Worm (Caenorhabditis elegans) whole organism, L3 larva: ENCODE results near the gene B0563.10.

ENCODE experiments used
- R02D3.7 ChIP-seq: fragments of 150-350 bp; optimal IDR thresholded peaks from 2 replicates; lab custom pipeline; 2014; ENCODE audit warnings: missing biosample characterization, missing genetic modification characterization
- ama-1 ChIP-seq: fragments of 150-350 bp; optimal IDR thresholded peaks from 2 replicates; lab custom pipeline; 2018
- ceh-16 ChIP-seq: sonication (generic microtip); optimal IDR thresholded peaks from 2 replicates; lab custom pipeline; 2017; ENCODE audit warnings: missing biosample characterization, missing genetic modification characterization
- ceh-9 ChIP-seq: sonication (generic microtip); optimal IDR thresholded peaks from 2 replicates; lab custom pipeline; 2018; ENCODE audit warnings: missing biosample characterization, missing genetic modification characterization
- elt-2 ChIP-seq: sonication (generic microtip); optimal IDR thresholded peaks from 2 replicates; lab custom pipeline; 2016; ENCODE audit warnings: missing genetic modification reagents, mild to moderate bottlenecking, missing genetic modification characterization, missing compliant biosample characterization
- elt-3 ChIP-seq, 3 experiments: fragments of 150-350 bp in 1 of 3; sonication (generic microtip) in 2 of 3; optimal IDR thresholded peaks; 2 replicates in 2 of 3; 4 replicates in 1 of 3; lab custom pipeline; 2014 to 2017; ENCODE audit warnings: missing biosample characterization in 3 of 3, missing genetic modification characterization in 3 of 3
- eor-1 ChIP-seq, 2 experiments: fragments of 150-350 bp; optimal IDR thresholded peaks; 2 replicates each; lab custom pipeline; 2014 to 2018; ENCODE audit warnings: missing biosample characterization in 2 of 2, missing genetic modification characterization in 2 of 2
- fkh-10 ChIP-seq: sonication (generic microtip); optimal IDR thresholded peaks from 2 replicates; lab custom pipeline; 2017; ENCODE audit warnings: missing biosample characterization, missing genetic modification reagents, missing genetic modification characterization
- fkh-2 ChIP-seq: fragments of 150-350 bp; optimal IDR thresholded peaks from 2 replicates; lab custom pipeline; 2014; ENCODE audit warnings: missing biosample characterization, missing genetic modification reagents, missing genetic modification characterization
- fos-1 ChIP-seq: fragments of 150-350 bp; optimal IDR thresholded peaks from 2 replicates; lab custom pipeline; 2014; ENCODE audit warnings: missing biosample characterization, missing genetic modification characterization
- hmg-11 ChIP-seq: sonication (generic microtip); optimal IDR thresholded peaks from 2 replicates; lab custom pipeline; 2016; ENCODE audit warnings: missing genetic modification characterization, missing compliant biosample characterization
- jun-1 ChIP-seq: fragments of 150-350 bp; optimal IDR thresholded peaks from 2 replicates; lab custom pipeline; 2014; ENCODE audit warnings: missing biosample characterization, missing genetic modification reagents, missing genetic modification characterization
- lin-39 ChIP-seq: fragments of 150-350 bp; optimal IDR thresholded peaks from 2 replicates; lab custom pipeline; 2018; ENCODE audit warnings: missing biosample characterization, missing genetic modification reagents, missing genetic modification characterization
- lsy-12 ChIP-seq: sonication (generic microtip); optimal IDR thresholded peaks from 2 replicates; lab custom pipeline; 2016; ENCODE audit warnings: mild to moderate bottlenecking, missing genetic modification characterization, missing compliant biosample characterization
- mml-1 ChIP-seq: fragments of 150-350 bp; sonication (generic microtip); optimal IDR thresholded peaks from 3 replicates; lab custom pipeline; 2014; ENCODE audit warnings: missing biosample characterization, missing genetic modification characterization
- nfya-1 ChIP-seq: sonication (generic microtip); optimal IDR thresholded peaks from 2 replicates; lab custom pipeline; 2017; ENCODE audit warnings: missing genetic modification characterization, mild to moderate bottlenecking, missing compliant biosample characterization, antibody characterized with exemption, moderate library complexity; ENCODE audit not compliant: insufficient read depth
- nhr-11 ChIP-seq: fragments of 150-350 bp; optimal IDR thresholded peaks from 2 replicates; lab custom pipeline; 2014; ENCODE audit warnings: missing biosample characterization, missing genetic modification characterization
- nhr-12 ChIP-seq: fragments of 150-350 bp; optimal IDR thresholded peaks from 2 replicates; lab custom pipeline; 2014; ENCODE audit warnings: missing biosample characterization, missing genetic modification characterization
- nhr-23 ChIP-seq: fragments of 150-350 bp; optimal IDR thresholded peaks from 2 replicates; lab custom pipeline; 2014; ENCODE audit warnings: missing biosample characterization, missing genetic modification reagents, missing genetic modification characterization
- nhr-237 ChIP-seq: fragments of 150-350 bp; optimal IDR thresholded peaks from 2 replicates; lab custom pipeline; 2014; ENCODE audit warnings: missing biosample characterization, missing genetic modification characterization
- nhr-25 ChIP-seq: sonication (generic microtip); optimal IDR thresholded peaks from 2 replicates; lab custom pipeline; 2017; ENCODE audit warnings: missing biosample characterization, missing genetic modification characterization
- nhr-28 ChIP-seq: fragments of 150-350 bp; optimal IDR thresholded peaks from 2 replicates; lab custom pipeline; 2014; ENCODE audit warnings: missing biosample characterization, missing genetic modification characterization
- nhr-43 ChIP-seq: sonication (generic microtip); optimal IDR thresholded peaks from 2 replicates; lab custom pipeline; 2016; ENCODE audit warnings: mild to moderate bottlenecking, missing genetic modification characterization, missing compliant biosample characterization; ENCODE audit not compliant: poor library complexity, severe bottlenecking
- nhr-67 ChIP-seq: fragments of 150-350 bp; optimal IDR thresholded peaks from 2 replicates; lab custom pipeline; 2014; ENCODE audit warnings: missing biosample characterization, missing genetic modification characterization
- nhr-77 ChIP-seq: fragments of 150-350 bp; optimal IDR thresholded peaks from 2 replicates; lab custom pipeline; 2014; ENCODE audit warnings: missing biosample characterization, missing genetic modification characterization
- pha-4 ChIP-seq: fragments of 150-350 bp; optimal IDR thresholded peaks from 2 replicates; lab custom pipeline; 2014; ENCODE audit warnings: missing biosample characterization, missing genetic modification reagents, missing genetic modification characterization
- sea-2 ChIP-seq: fragments of 150-350 bp; sonication (generic microtip); optimal IDR thresholded peaks from 4 replicates; lab custom pipeline; 2014; ENCODE audit warnings: missing biosample characterization, missing genetic modification reagents, missing genetic modification characterization
- skn-1 ChIP-seq: fragments of 150-350 bp; optimal IDR thresholded peaks from 2 replicates; lab custom pipeline; 2014; ENCODE audit warnings: missing biosample characterization, missing genetic modification characterization
- tbx-2 ChIP-seq: sonication (generic microtip); optimal IDR thresholded peaks from 2 replicates; lab custom pipeline; 2016; ENCODE audit warnings: mild to moderate bottlenecking, missing genetic modification characterization, missing compliant biosample characterization
- unc-39 ChIP-seq: sonication (generic microtip); optimal IDR thresholded peaks from 4 replicates; lab custom pipeline; 2017; ENCODE audit warnings: missing biosample characterization, missing genetic modification characterization
- unc-62 ChIP-seq: fragments of 150-350 bp; sonication (generic microtip); optimal IDR thresholded peaks from 4 replicates; lab custom pipeline; 2014; ENCODE audit warnings: missing biosample characterization, missing genetic modification reagents, missing genetic modification characterization
- zag-1 ChIP-seq: fragments of 150-350 bp; optimal IDR thresholded peaks from 2 replicates; lab custom pipeline; 2014; ENCODE audit warnings: missing biosample characterization, missing genetic modification characterization
- ztf-11 ChIP-seq: fragments of 150-350 bp; optimal IDR thresholded peaks from 2 replicates; lab custom pipeline; 2014; ENCODE audit warnings: missing biosample characterization, missing genetic modification characterization
- ztf-4 ChIP-seq: fragments of 150-350 bp; optimal IDR thresholded peaks from 2 replicates; lab custom pipeline; 2014; ENCODE audit warnings: missing biosample characterization, missing genetic modification characterization

B0563.10 gene

ce11 chrX:9208933-9209332 is 41.9 kb upstream of the B0563.10 start:
- TF ChIP-seq nhr-67 (tag; lab: Kevin White, UChicago) (no peak), tbx-2 (tag; lab: Kevin White, UChicago) (no peak), ama-1 (lab: Kevin White, UChicago) (no peak), nhr-23 (tag; lab: Kevin White, UChicago) (no peak), ztf-11 (tag; lab: Kevin White, UChicago) (no peak), R02D3.7 (no peak), ceh-16 (no peak), sea-2 (GFP tag; lab: Kevin White, UChicago) (no peak), nfya-1 (tag; lab: Kevin White, UChicago) (no peak), nhr-28 (tag; lab: Kevin White, UChicago) (no peak), nhr-237 (tag; lab: Kevin White, UChicago) (no peak), lin-39 (no peak), nhr-43 (tag; lab: Kevin White, UChicago) (no peak), fos-1 (tag; lab: Kevin White, UChicago) (no peak), eor-1 (tag; optimal IDR thresholded peaks at IDR 0.05; lab: Kevin White, UChicago) (no peak)

- TF ChIP-seq nfya-1 (tag; lab: Kevin White, UChicago) (no peak), nhr-12 (no peak), elt-3 (tag; optimal IDR thresholded peaks at IDR 0.05; lab: Kevin White, UChicago) (no peak), fkh-2 (tag; lab: Kevin White, UChicago) (no peak), ceh-9 (tag; lab: Kevin White, UChicago) (no peak), hmg-11 (tag; lab: Kevin White, UChicago) (no peak), elt-2 (tag; lab: Kevin White, UChicago) (peak; percentile 48), jun-1 (tag; lab: Kevin White, UChicago) (no peak), pha-4 (tag; lab: Kevin White, UChicago) (peak; percentile 28), mml-1 (tag; lab: Kevin White, UChicago) (no peak), ceh-16 (no peak), ztf-4 (tag; lab: Kevin White, UChicago) (no peak), lin-39 (no peak)
- TF ChIP-seq, all 47 proteins: peak for 2
Measured at ce11 chrX:9208492-9208891, 41.4 kb upstream of the B0563.10 start.

DNA sequence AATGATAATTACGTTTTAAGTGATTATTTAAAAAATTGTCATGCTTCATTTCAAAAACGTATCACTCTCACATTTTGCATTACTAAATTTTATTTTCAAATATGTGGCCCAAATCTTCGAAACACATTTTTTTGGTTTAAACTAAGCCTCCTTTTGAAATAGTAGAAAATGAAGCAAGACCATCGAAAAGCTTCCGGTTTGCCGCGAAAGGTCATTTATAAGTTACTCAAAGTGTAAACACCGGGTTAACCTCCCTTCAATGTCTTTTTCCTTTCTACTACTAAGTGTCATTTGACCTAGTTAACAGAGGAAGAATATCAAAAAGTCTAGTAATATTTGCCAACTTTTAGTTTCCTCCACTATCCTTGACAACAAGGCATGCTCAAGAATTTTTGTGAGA is 39.7 kb upstream of the B0563.10 start:
- no peak for TF ChIP-seq skn-1 (tag; lab: Kevin White, UChicago)
- TF ChIP-seq nhr-43 (tag; lab: Kevin White, UChicago), result no peak
- no peak for TF ChIP-seq sea-2 (GFP tag; lab: Kevin White, UChicago)
- TF ChIP-seq pha-4 (tag; lab: Kevin White, UChicago), result no peak
- no peak for TF ChIP-seq unc-62 (GFP tag; lab: Kevin White, UChicago)
- no peak for TF ChIP-seq R02D3.7
- TF ChIP-seq nhr-237 (tag; lab: Kevin White, UChicago), result no peak

ce11 chrX:9204986-9205385 is 37.9 kb upstream of the B0563.10 start:
- no peak for TF ChIP-seq ztf-11 (tag; lab: Kevin White, UChicago)
- TF ChIP-seq nhr-43 (tag; lab: Kevin White, UChicago), result no peak
- TF ChIP-seq sea-2 (GFP tag; lab: Kevin White, UChicago), result no peak
- no peak for TF ChIP-seq ama-1 (lab: Kevin White, UChicago)
- TF ChIP-seq zag-1 (tag; lab: Kevin White, UChicago), result no peak
- no peak for TF ChIP-seq nhr-28 (tag; lab: Kevin White, UChicago)
- TF ChIP-seq ceh-16, result no peak
- no peak for TF ChIP-seq skn-1 (tag; lab: Kevin White, UChicago)
- TF ChIP-seq fkh-10, result no peak
- no peak for TF ChIP-seq nfya-1 (tag; lab: Kevin White, UChicago)
- TF ChIP-seq nhr-11 (tag; lab: Kevin White, UChicago), result no peak
- no peak for TF ChIP-seq nhr-67 (tag; lab: Kevin White, UChicago)
- no peak for TF ChIP-seq lsy-12
- TF ChIP-seq nhr-77 (tag; lab: Kevin White, UChicago), result no peak
- TF ChIP-seq nhr-23 (tag; lab: Kevin White, UChicago), result no peak
- TF ChIP-seq nhr-25 (tag; lab: Kevin White, UChicago), result no peak
- no peak for TF ChIP-seq unc-39 (tag; lab: Kevin White, UChicago)
